Fruit fly (Drosophila melanogaster) whole organism, prepupa: Measurements from ENCODE around the gene CG6908.

Experiments used
- Blimp-1 ChIP-seq: fragments of 200-800 bp; sonication (Bioruptor generic); optimal IDR thresholded peaks from 3 replicates; lab custom pipeline; 2017; ENCODE audit warnings: missing biosample characterization, missing genetic modification characterization, mild to moderate bottlenecking, moderate library complexity, missing genetic modification reagents
- CG10631 ChIP-seq: fragments of 200-800 bp; sonication (Bioruptor generic); optimal IDR thresholded peaks from 2 replicates; lab custom pipeline; 2016; ENCODE audit warnings: missing biosample characterization, missing genetic modification characterization
- CG10669 ChIP-seq: fragments of 200-800 bp; sonication (Bioruptor generic); optimal IDR thresholded peaks from 3 replicates; lab custom pipeline; 2018; ENCODE audit warnings: missing biosample characterization, mild to moderate bottlenecking, missing genetic modification characterization, moderate library complexity
- CG11294 ChIP-seq: fragments of 200-800 bp; sonication (Bioruptor generic); IDR thresholded peaks from 2 replicates; pipeline ENCODE4 v1.3.6; 2022; ENCODE audit warnings: missing biosample characterization, missing genetic modification characterization
- CG11762 ChIP-seq: fragments of 200-800 bp; sonication (Bioruptor generic); optimal IDR thresholded peaks from 3 replicates; lab custom pipeline; 2016; ENCODE audit warnings: missing biosample characterization, missing genetic modification characterization; ENCODE audit not compliant: insufficient read depth
- CG11902 ChIP-seq: fragments of 200-800 bp; sonication (Bioruptor generic); optimal IDR thresholded peaks from 3 replicates; lab custom pipeline; 2016; ENCODE audit warnings: missing biosample characterization, missing genetic modification characterization
- CG15336 ChIP-seq: fragments of 200-800 bp; sonication (Bioruptor generic); IDR thresholded peaks from 2 replicates; pipeline ENCODE4 v1.3.6; 2022; ENCODE audit warnings: missing biosample characterization, missing genetic modification characterization
- CG1621 ChIP-seq: fragments of 200-800 bp; sonication (Bioruptor generic); optimal IDR thresholded peaks from 3 replicates; lab custom pipeline; 2018; ENCODE audit warnings: missing biosample characterization, mild to moderate bottlenecking, missing genetic modification characterization
- CG3032 ChIP-seq: fragments of 200-800 bp; optimal IDR thresholded peaks from 2 replicates; lab custom pipeline; 2019; ENCODE audit warnings: missing biosample characterization, mild to moderate bottlenecking, missing genetic modification characterization, moderate library complexity
- CG31627 ChIP-seq: fragments of 200-800 bp; sonication (Bioruptor generic); optimal IDR thresholded peaks from 3 replicates; lab custom pipeline; 2016; ENCODE audit warnings: missing biosample characterization, missing genetic modification characterization
- CG32006 ChIP-seq: fragments of 200-800 bp; sonication (Bioruptor generic); optimal IDR thresholded peaks from 3 replicates; lab custom pipeline; 2017; ENCODE audit warnings: missing biosample characterization, mild to moderate bottlenecking, missing genetic modification characterization
- CG34406 ChIP-seq: fragments of 200-800 bp; sonication (Bioruptor generic); optimal IDR thresholded peaks from 3 replicates; lab custom pipeline; 2016; ENCODE audit warnings: missing biosample characterization, missing genetic modification characterization
- CG3919 ChIP-seq: fragments of 200-800 bp; sonication (Bioruptor generic); optimal IDR thresholded peaks from 3 replicates; lab custom pipeline; 2016; ENCODE audit warnings: missing biosample characterization, missing genetic modification characterization
- CG6163 ChIP-seq: fragments of 200-800 bp; sonication (Bioruptor generic); IDR thresholded peaks from 3 replicates; pipeline ENCODE4 v1.3.6; 2022; ENCODE audit warnings: missing biosample characterization, missing genetic modification characterization
- CG6792 ChIP-seq: fragments of 200-800 bp; sonication (Bioruptor generic); optimal IDR thresholded peaks from 3 replicates; lab custom pipeline; 2016; ENCODE audit warnings: missing biosample characterization, missing genetic modification characterization
- CG8119 ChIP-seq: fragments of 200-800 bp; sonication (Bioruptor generic); IDR thresholded peaks from 3 replicates; pipeline ENCODE4 v1.3.6; 2022; ENCODE audit warnings: missing biosample characterization, missing genetic modification characterization
- CG8319 ChIP-seq: fragments of 200-800 bp; sonication (Bioruptor generic); optimal IDR thresholded peaks from 3 replicates; lab custom pipeline; 2016; ENCODE audit warnings: missing biosample characterization, missing genetic modification characterization
- CG8632 ChIP-seq: fragments of 200-800 bp; sonication (Bioruptor generic); optimal IDR thresholded peaks from 3 replicates; lab custom pipeline; 2016; ENCODE audit warnings: missing biosample characterization, missing genetic modification characterization
- Eip75B ChIP-seq: fragments of 200-800 bp; sonication (Bioruptor generic); optimal IDR thresholded peaks from 3 replicates; lab custom pipeline; 2016; ENCODE audit warnings: missing biosample characterization, missing genetic modification characterization
- Eip93F ChIP-seq: fragments of 200-800 bp; sonication (Bioruptor generic); optimal IDR thresholded peaks from 2 replicates; lab custom pipeline; 2016; ENCODE audit warnings: missing biosample characterization, mild to moderate bottlenecking, missing genetic modification characterization
- Ets21C ChIP-seq: fragments of 200-800 bp; sonication (Bioruptor generic); optimal IDR thresholded peaks from 3 replicates; lab custom pipeline; 2016; ENCODE audit warnings: missing biosample characterization, missing genetic modification characterization
- Gug ChIP-seq: fragments of 200-800 bp; sonication (Bioruptor generic); IDR thresholded peaks from 2 replicates; pipeline ENCODE4 v1.3.6; 2022; ENCODE audit warnings: missing biosample characterization, missing genetic modification characterization
- Hr38 ChIP-seq: sonication (Bioruptor generic); optimal IDR thresholded peaks from 2 replicates; lab custom pipeline; 2016; ENCODE audit warnings: missing biosample characterization, missing genetic modification characterization
- Hr39 ChIP-seq: fragments of 200-800 bp; sonication (Bioruptor generic); optimal IDR thresholded peaks from 2 replicates; lab custom pipeline; 2016; ENCODE audit warnings: missing biosample characterization, missing genetic modification characterization
- Hr4 ChIP-seq: fragments of 200-800 bp; sonication (Bioruptor generic); optimal IDR thresholded peaks from 3 replicates; lab custom pipeline; 2016; ENCODE audit warnings: missing biosample characterization, missing genetic modification characterization
- Lpt ChIP-seq: fragments of 200-800 bp; sonication (Bioruptor generic); optimal IDR thresholded peaks from 3 replicates; lab custom pipeline; 2016; ENCODE audit warnings: missing biosample characterization, missing genetic modification characterization
- Met ChIP-seq: fragments of 200-800 bp; sonication (Bioruptor generic); optimal IDR thresholded peaks from 3 replicates; lab custom pipeline; 2016; ENCODE audit warnings: missing biosample characterization, missing genetic modification characterization
- Smox ChIP-seq: fragments of 200-800 bp; sonication (Bioruptor generic); optimal IDR thresholded peaks from 3 replicates; lab custom pipeline; 2016; ENCODE audit warnings: missing biosample characterization, missing genetic modification characterization
- Sox102F ChIP-seq: fragments of 200-800 bp; sonication (Bioruptor generic); optimal IDR thresholded peaks from 2 replicates; lab custom pipeline; 2016; ENCODE audit warnings: missing biosample characterization, mild to moderate bottlenecking, missing genetic modification characterization
- Sox14 ChIP-seq: fragments of 200-800 bp; sonication (Bioruptor generic); optimal IDR thresholded peaks from 3 replicates; lab custom pipeline; 2016; ENCODE audit warnings: missing biosample characterization, missing genetic modification characterization
- Sox15 ChIP-seq: fragments of 200-800 bp; sonication (Bioruptor generic); optimal IDR thresholded peaks from 3 replicates; lab custom pipeline; 2016; ENCODE audit warnings: missing biosample characterization, missing genetic modification characterization
- achi ChIP-seq: fragments of 200-800 bp; sonication (Bioruptor generic); optimal IDR thresholded peaks from 3 replicates; lab custom pipeline; 2016; ENCODE audit warnings: missing biosample characterization, missing genetic modification characterization
- cyc ChIP-seq: fragments of 200-800 bp; sonication (Bioruptor generic); optimal IDR thresholded peaks from 3 replicates; lab custom pipeline; 2016; ENCODE audit warnings: missing biosample characterization, missing genetic modification characterization
- dsx ChIP-seq: fragments of 200-800 bp; optimal IDR thresholded peaks from 3 replicates; lab custom pipeline; 2019; ENCODE audit warnings: missing biosample characterization, mild to moderate bottlenecking, missing genetic modification characterization, moderate library complexity; ENCODE audit not compliant: poor library complexity, severe bottlenecking
- eg ChIP-seq: fragments of 200-800 bp; sonication (Bioruptor generic); IDR thresholded peaks from 3 replicates; pipeline ENCODE4 v1.3.6; 2022; ENCODE audit warnings: missing biosample characterization, missing genetic modification characterization
- esn ChIP-seq: fragments of 200-800 bp; sonication (Bioruptor generic); optimal IDR thresholded peaks from 2 replicates; lab custom pipeline; 2016; ENCODE audit warnings: missing biosample characterization, mild to moderate bottlenecking, missing genetic modification characterization, moderate library complexity
- fd59A ChIP-seq: fragments of 200-800 bp; sonication (Bioruptor generic); optimal IDR thresholded peaks from 2 replicates; lab custom pipeline; 2017; ENCODE audit warnings: missing biosample characterization, mild to moderate bottlenecking, missing genetic modification characterization, missing genetic modification reagents
- fd85E ChIP-seq: fragments of 200-800 bp; sonication (Bioruptor generic); optimal IDR thresholded peaks from 3 replicates; lab custom pipeline; 2016; ENCODE audit warnings: missing biosample characterization, missing genetic modification characterization
- fkh ChIP-seq: fragments of 200-800 bp; sonication (Bioruptor generic); optimal IDR thresholded peaks from 3 replicates; lab custom pipeline; 2017; ENCODE audit warnings: missing biosample characterization, mild to moderate bottlenecking, missing genetic modification characterization, moderate library complexity
- lz ChIP-seq: fragments of 200-800 bp; sonication (Bioruptor generic); optimal IDR thresholded peaks from 3 replicates; lab custom pipeline; 2016; ENCODE audit warnings: missing biosample characterization, missing genetic modification characterization
- net ChIP-seq: fragments of 200-800 bp; sonication (Bioruptor generic); optimal IDR thresholded peaks from 3 replicates; lab custom pipeline; 2016; ENCODE audit warnings: missing biosample characterization, missing genetic modification characterization
- pdm3 ChIP-seq: fragments of 200-800 bp; sonication (Bioruptor generic); optimal IDR thresholded peaks from 3 replicates; lab custom pipeline; 2016; ENCODE audit warnings: missing biosample characterization, missing genetic modification characterization
- salr ChIP-seq, 2 experiments: fragments of 200-800 bp; sonication (Bioruptor generic); optimal IDR thresholded peaks; 3 replicates each; lab custom pipeline; 2016 to 2018; ENCODE audit warnings: missing biosample characterization in 2 of 2, missing genetic modification characterization in 2 of 2, mild to moderate bottlenecking in 1 of 2
- spab ChIP-seq: fragments of 200-800 bp; sonication (Bioruptor generic); optimal IDR thresholded peaks from 2 replicates; lab custom pipeline; 2017; ENCODE audit warnings: missing biosample characterization, mild to moderate bottlenecking, missing genetic modification characterization, missing genetic modification reagents
- ss ChIP-seq, 2 experiments: fragments of 200-800 bp; sonication (Bioruptor generic); optimal IDR thresholded peaks; 2 replicates in 1 of 2; 3 replicates in 1 of 2; lab custom pipeline; 2017 to 2018; ENCODE audit warnings: mild to moderate bottlenecking in 2 of 2, missing biosample characterization in 2 of 2, missing genetic modification characterization in 2 of 2, moderate library complexity in 1 of 2
- svp ChIP-seq: fragments of 200-800 bp; sonication (Bioruptor generic); peaks from one replicate; lab custom pipeline; 2016; ENCODE audit warnings: missing biosample characterization, missing genetic modification characterization
- topi ChIP-seq: fragments of 200-800 bp; sonication (Bioruptor generic); optimal IDR thresholded peaks from 3 replicates; lab custom pipeline; 2016; ENCODE audit warnings: missing biosample characterization, missing genetic modification characterization

CG6908 gene

DNA sequence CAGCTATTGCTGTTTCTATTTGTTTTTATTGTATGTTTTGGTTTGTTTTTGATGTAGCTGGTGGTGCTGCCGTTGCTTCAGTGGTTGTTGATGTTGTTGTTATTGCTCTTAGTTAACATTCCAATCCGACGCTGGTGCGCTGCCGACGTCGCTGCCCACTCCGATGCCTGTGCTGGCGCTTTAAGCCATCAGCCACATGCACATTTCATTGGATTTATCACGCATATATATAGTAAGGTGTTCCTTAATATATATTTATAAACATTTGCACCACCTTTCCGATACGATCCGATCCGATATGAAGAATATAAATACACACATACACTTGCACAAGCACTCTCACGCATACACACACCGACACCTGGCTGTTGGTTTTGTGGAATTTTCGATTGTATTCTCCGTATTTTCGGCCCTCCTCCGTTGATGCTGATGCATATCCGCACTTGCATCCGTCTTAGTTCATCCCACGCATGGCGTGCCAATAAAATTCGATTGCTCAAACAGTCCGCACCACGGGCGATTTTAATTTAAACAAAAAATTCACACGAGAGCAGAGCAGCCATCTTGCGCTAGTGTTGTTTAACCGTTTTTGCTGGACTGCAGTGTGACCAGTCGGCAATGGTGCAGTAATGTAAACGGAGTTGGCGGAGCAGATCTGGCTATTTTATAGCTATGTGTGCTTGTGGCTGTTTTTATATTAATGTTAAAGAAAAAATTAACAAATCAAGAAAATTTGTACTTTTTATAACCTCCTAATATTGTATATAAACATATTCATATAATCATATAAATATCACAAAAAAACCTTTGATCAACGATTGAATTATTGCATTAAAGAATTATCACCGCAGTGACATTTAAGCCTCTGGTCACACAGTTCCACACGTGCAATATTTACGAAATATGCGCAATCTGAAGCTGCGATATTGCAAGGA lies 39.5 kb downstream of the CG6908 start, which contains the start of the genes Csk and Elp1 (continued):
- TF ChIP-seq salr (GFP tag; optimal IDR thresholded peaks at IDR 0.05; lab: Kevin White, UChicago) (no peak), CG10631 (GFP tag; lab: Kevin White, UChicago) (peak; percentile 48), CG3919 (GFP tag; lab: Kevin White, UChicago) (peak; percentile 56), ss (GFP tag; optimal IDR thresholded peaks at IDR 0.05; lab: Kevin White, UChicago) (peak in 1 of 2 experiments; percentile 12), Met (peak; percentile 60), Sox102F (peak; percentile 57), achi (GFP tag; lab: Kevin White, UChicago) (peak; percentile 57), CG10669 (GFP tag; lab: Kevin White, UChicago) (peak; percentile 1), fd85E (GFP tag; lab: Kevin White, UChicago) (no peak), CG6792 (GFP tag; lab: Kevin White, UChicago) (peak; percentile 12), Lpt (peak; percentile 2), Eip93F (GFP tag; lab: Kevin White, UChicago) (peak; percentile 38), lz (GFP tag; lab: Kevin White, UChicago) (peak; percentile 45)

DNA sequence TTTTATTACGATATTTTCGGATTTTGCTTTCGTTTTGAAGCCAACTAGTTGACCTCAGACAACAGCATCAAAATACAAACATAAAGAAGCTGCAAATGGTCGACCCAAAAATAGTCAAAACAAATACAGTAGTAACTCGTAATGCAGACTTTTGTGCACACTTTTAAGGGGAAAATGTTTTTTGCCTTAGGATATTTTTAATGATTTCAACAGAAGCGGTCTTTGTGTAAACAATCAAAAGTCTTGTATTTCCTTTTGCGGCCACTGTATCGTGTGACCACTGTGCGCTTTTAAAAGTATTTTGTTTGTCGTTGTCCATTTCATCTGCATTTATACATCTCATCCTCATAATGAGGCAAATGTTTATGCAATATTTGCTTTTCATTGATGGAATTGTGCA lies 40.4 kb downstream of the CG6908 start:
- TF ChIP-seq net (GFP tag; lab: Kevin White, UChicago) (peak; percentile 86), salr (GFP tag; optimal IDR thresholded peaks at IDR 0.05; lab: Kevin White, UChicago) (peak; percentile 66 to 71), Blimp-1 (GFP tag; lab: Kevin White, UChicago) (peak; percentile 74), CG10669 (GFP tag; lab: Kevin White, UChicago) (peak; percentile 80), Sox102F (peak; percentile 88), CG11902 (GFP tag; lab: Kevin White, UChicago) (peak; percentile 89), Gug (GFP tag; lab: Robert Waterston, UW) (peak; percentile 83), Hr38 (GFP tag; lab: Kevin White, UChicago) (peak; percentile 61), Ets21C (GFP tag; lab: Kevin White, UChicago) (peak; percentile 88), CG32006 (GFP tag; lab: Kevin White, UChicago) (peak; percentile 86), svp (GFP tag; lab: Kevin White, UChicago) (peak; percentile 94), eg (GFP tag; lab: Robert Waterston, UW) (peak; percentile 94), Sox14 (GFP tag; lab: Kevin White, UChicago) (peak; percentile 84), Hr39 (GFP tag; lab: Kevin White, UChicago) (peak; percentile 95), CG1621 (tag; lab: Kevin White, UChicago) (peak; percentile 66), CG8119 (peak; percentile 81), topi (GFP tag; lab: Kevin White, UChicago) (peak; percentile 89), spab (GFP tag; lab: Kevin White, UChicago) (peak; percentile 55), CG6163 (peak; percentile 94), Met (peak; percentile 87), esn (peak; percentile 88), CG6792 (GFP tag; lab: Kevin White, UChicago) (peak; percentile 85), cyc (peak; percentile 94), CG15336 (peak; percentile 86), CG8319 (GFP tag; lab: Kevin White, UChicago) (peak; percentile 82), CG11762 (GFP tag; lab: Kevin White, UChicago) (peak; percentile 83), dsx (GFP tag; lab: Kevin White, UChicago) (peak; percentile 53), Smox (peak; percentile 85), Sox15 (GFP tag; lab: Kevin White, UChicago) (peak; percentile 90), CG34406 (GFP tag; lab: Kevin White, UChicago) (peak; percentile 81), lz (GFP tag; lab: Kevin White, UChicago) (peak; percentile 90), CG11294 (peak; percentile 81), fkh (GFP tag; lab: Kevin White, UChicago) (peak; percentile 68), pdm3 (GFP tag; lab: Kevin White, UChicago) (peak; percentile 91), fd59A (GFP tag; lab: Kevin White, UChicago) (peak; percentile 70), CG3032 (tag; lab: Kevin White, UChicago) (peak; percentile 77), Hr4 (peak; percentile 93), Eip75B (GFP tag; lab: Kevin White, UChicago) (peak; percentile 82), CG31627 (GFP tag; lab: Kevin White, UChicago) (peak; percentile 94), CG8632 (GFP tag; lab: Kevin White, UChicago) (peak; percentile 80)
